Fruit fly (Drosophila melanogaster) whole organism: ENCODE results near the gene Sodq.

Source experiments
- CG8478 ChIP-seq: fragments of >200 bp; optimal IDR thresholded peaks from 2 replicates; lab custom pipeline; 2018; ENCODE audit warnings: inconsistent platforms
- EcR ChIP-seq, 2 experiments: fragments of >200 bp; optimal IDR thresholded peaks; 2 replicates each; lab custom pipeline; 2017; ENCODE audit warnings: missing biosample characterization in 2 of 2, missing genetic modification characterization in 2 of 2, missing genetic modification reagents in 2 of 2
- psq ChIP-seq: fragments of >200 bp; optimal IDR thresholded peaks from 2 replicates; lab custom pipeline; 2017

DNA sequence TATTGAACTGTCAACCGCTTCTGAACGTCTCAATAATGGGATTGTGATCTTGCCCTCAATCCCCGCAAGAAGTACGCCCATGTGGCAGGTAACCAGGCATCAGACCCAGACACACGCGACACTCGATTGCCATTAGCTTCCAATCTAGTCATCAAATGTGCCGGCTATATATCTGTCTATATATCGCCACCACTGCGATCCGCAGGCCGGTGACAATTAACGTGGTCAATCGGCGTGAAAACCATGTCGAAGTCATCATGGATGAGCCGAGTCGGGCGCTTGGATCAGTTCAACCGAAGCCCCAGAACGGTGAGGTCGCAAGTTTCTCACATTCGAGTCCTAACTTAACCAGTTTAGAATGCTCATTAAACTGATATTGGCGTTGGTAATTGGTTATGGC lies at the start of gene Sodq:
- no peak for TF ChIP-seq psq
- TF ChIP-seq CG8478 (lab: Kevin White, UChicago), result no peak
- TF ChIP-seq EcR (GFP tag; optimal IDR thresholded peaks at IDR 0.05; lab: Kevin White, UChicago), result no peak
